Fruit fly (Drosophila melanogaster) whole organism, embryonic: ENCODE data around the gene Nsf2.
A peak's percentile ranks its signal among the peaks of the same experiment; 100 is the strongest.

ENCODE experiments used
- CG14965 ChIP-seq: fragments of 200-800 bp; sonication (Bioruptor generic); optimal IDR thresholded peaks from 2 replicates; lab custom pipeline; 2016; ENCODE audit warnings: missing biosample characterization, missing genetic modification characterization, borderline replicate concordance
- CG1529 ChIP-seq: fragments of 200-800 bp; sonication (Bioruptor generic); optimal IDR thresholded peaks from 3 replicates; lab custom pipeline; 2018; ENCODE audit warnings: missing biosample characterization, missing genetic modification characterization
- CG15479 ChIP-seq: fragments of 200-800 bp; sonication (Bioruptor generic); optimal IDR thresholded peaks from 3 replicates; lab custom pipeline; 2019; ENCODE audit warnings: missing biosample characterization, mild to moderate bottlenecking, missing genetic modification characterization, moderate library complexity
- CG15601 ChIP-seq: fragments of 200-800 bp; sonication (Bioruptor generic); optimal IDR thresholded peaks from 3 replicates; lab custom pipeline; 2019; ENCODE audit warnings: missing biosample characterization, mild to moderate bottlenecking, missing genetic modification characterization, moderate library complexity
- CG16815 ChIP-seq: fragments of 200-800 bp; sonication (Bioruptor generic); optimal IDR thresholded peaks from 3 replicates; lab custom pipeline; 2017; ENCODE audit warnings: missing biosample characterization, mild to moderate bottlenecking, missing genetic modification characterization
- CG2199 ChIP-seq: fragments of 200-800 bp; sonication (Bioruptor generic); IDR thresholded peaks from 3 replicates; pipeline ENCODE4 v1.3.6; 2022; ENCODE audit warnings: missing biosample characterization, missing genetic modification characterization
- CG30020 ChIP-seq: fragments of 200-800 bp; optimal IDR thresholded peaks from 2 replicates; lab custom pipeline; 2019; ENCODE audit warnings: missing biosample characterization, mild to moderate bottlenecking, missing genetic modification characterization, moderate library complexity
- CG3407 ChIP-seq: fragments of 200-800 bp; sonication (Bioruptor generic); optimal IDR thresholded peaks from 2 replicates; lab custom pipeline; 2018; ENCODE audit warnings: missing biosample characterization, mild to moderate bottlenecking, missing genetic modification characterization
- CG4424 ChIP-seq: fragments of 200-800 bp; sonication (Bioruptor generic); optimal IDR thresholded peaks from 3 replicates; lab custom pipeline; 2016; ENCODE audit warnings: missing biosample characterization, missing genetic modification characterization
- CG5180 ChIP-seq: fragments of 200-800 bp; sonication (Bioruptor generic); optimal IDR thresholded peaks from 3 replicates; lab custom pipeline; 2017; ENCODE audit warnings: missing biosample characterization, missing genetic modification characterization, mild to moderate bottlenecking, moderate library complexity, missing genetic modification reagents
- CG9609 ChIP-seq: fragments of 200-800 bp; sonication (Bioruptor generic); optimal IDR thresholded peaks from 3 replicates; lab custom pipeline; 2016; ENCODE audit warnings: missing biosample characterization, missing genetic modification characterization
- D19A ChIP-seq: fragments of 200-800 bp; optimal IDR thresholded peaks from 3 replicates; lab custom pipeline; 2019; ENCODE audit warnings: missing biosample characterization, mild to moderate bottlenecking, missing genetic modification characterization, moderate library complexity
- Deaf1 ChIP-seq: fragments of 200-800 bp; optimal IDR thresholded peaks from 3 replicates; lab custom pipeline; 2019; ENCODE audit warnings: missing biosample characterization, mild to moderate bottlenecking, missing genetic modification characterization, moderate library complexity
- Eip74EF ChIP-seq, 2 experiments: fragments of 200-800 bp in 1 of 2; fragments of >200 bp in 1 of 2; sonication (Bioruptor generic) in 1 of 2; optimal IDR thresholded peaks; 2 replicates each; lab custom pipeline; 2017 to 2019; ENCODE audit warnings: missing biosample characterization in 2 of 2, missing genetic modification characterization in 2 of 2, mild to moderate bottlenecking in 1 of 2, moderate library complexity in 1 of 2
- Gug ChIP-seq: fragments of 200-800 bp; sonication (Bioruptor generic); IDR thresholded peaks from 4 replicates; pipeline ENCODE4 v1.3.6; 2022; ENCODE audit warnings: missing biosample characterization, missing genetic modification characterization
- H15 ChIP-seq: fragments of 200-800 bp; sonication (Bioruptor generic); IDR thresholded peaks from 3 replicates; pipeline ENCODE4 v1.3.6; 2022; ENCODE audit warnings: missing biosample characterization, missing genetic modification characterization
- Hmx ChIP-seq: fragments of 200-800 bp; sonication (Bioruptor generic); optimal IDR thresholded peaks from 2 replicates; lab custom pipeline; 2016; ENCODE audit warnings: missing biosample characterization, missing genetic modification characterization
- Kr ChIP-seq: fragments of 200-800 bp; sonication (Bioruptor generic); optimal IDR thresholded peaks from 2 replicates; lab custom pipeline; 2017; ENCODE audit warnings: missing biosample characterization, mild to moderate bottlenecking, missing genetic modification characterization
- Max ChIP-seq: fragments of 200-800 bp; sonication (Bioruptor generic); optimal IDR thresholded peaks from 2 replicates; lab custom pipeline; 2016; ENCODE audit warnings: missing biosample characterization, mild to moderate bottlenecking, missing genetic modification characterization
- Med ChIP-seq: fragments of 200-800 bp; sonication (Bioruptor generic); peaks from one replicate; lab custom pipeline; 2016; ENCODE audit warnings: missing biosample characterization, missing genetic modification characterization, mild to moderate bottlenecking, inconsistent platforms, moderate library complexity
- NfI ChIP-seq: fragments of 200-800 bp; sonication (Bioruptor generic); optimal IDR thresholded peaks from 3 replicates; lab custom pipeline; 2018; ENCODE audit warnings: missing biosample characterization, mild to moderate bottlenecking, missing genetic modification characterization, moderate library complexity
- ab ChIP-seq: fragments of 200-800 bp; sonication (Bioruptor generic); optimal IDR thresholded peaks from 2 replicates; lab custom pipeline; 2016; ENCODE audit warnings: missing biosample characterization, missing genetic modification characterization
- ap ChIP-seq: fragments of 200-800 bp; sonication (Bioruptor generic); IDR thresholded peaks from 2 replicates; pipeline ENCODE4 v1.3.6; 2022; ENCODE audit warnings: missing biosample characterization, missing genetic modification characterization
- cad ChIP-seq: fragments of >200 bp; optimal IDR thresholded peaks from 2 replicates; lab custom pipeline; 2017; ENCODE audit warnings: missing biosample characterization, missing genetic modification characterization
- cato ChIP-seq: fragments of 200-800 bp; sonication (Bioruptor generic); optimal IDR thresholded peaks from 2 replicates; lab custom pipeline; 2016; ENCODE audit warnings: missing biosample characterization, missing genetic modification characterization, borderline replicate concordance
- caup ChIP-seq: fragments of 200-800 bp; sonication (Bioruptor generic); optimal IDR thresholded peaks from 3 replicates; lab custom pipeline; 2017; ENCODE audit warnings: missing biosample characterization, mild to moderate bottlenecking, missing genetic modification characterization, moderate library complexity; ENCODE audit not compliant: severe bottlenecking
- chn ChIP-seq: fragments of 200-800 bp; sonication (Bioruptor generic); optimal IDR thresholded peaks from 2 replicates; lab custom pipeline; 2016; ENCODE audit warnings: missing biosample characterization, missing genetic modification characterization
- crol ChIP-seq: fragments of 200-800 bp; sonication (Bioruptor generic); IDR thresholded peaks from 2 replicates; pipeline ENCODE4 v1.3.6; 2022; ENCODE audit warnings: missing biosample characterization, missing genetic modification characterization
- dysf ChIP-seq: fragments of 200-800 bp; sonication (Bioruptor generic); IDR thresholded peaks from 3 replicates; pipeline ENCODE4 v1.3.6; 2022; ENCODE audit warnings: missing biosample characterization, missing genetic modification characterization
- kni ChIP-seq: fragments of 200-800 bp; sonication (Bioruptor generic); optimal IDR thresholded peaks from 3 replicates; lab custom pipeline; 2017; ENCODE audit warnings: mild to moderate bottlenecking, missing biosample characterization, missing genetic modification reagents, missing genetic modification characterization
- nmo ChIP-seq: fragments of 200-800 bp; sonication (Bioruptor generic); optimal IDR thresholded peaks from 2 replicates; lab custom pipeline; 2018; ENCODE audit warnings: missing biosample characterization, mild to moderate bottlenecking, missing genetic modification characterization, moderate library complexity
- pita ChIP-seq: fragments of 200-800 bp; sonication (Bioruptor generic); optimal IDR thresholded peaks from 2 replicates; lab custom pipeline; 2017; ENCODE audit warnings: missing biosample characterization, mild to moderate bottlenecking, missing genetic modification characterization
- prd ChIP-seq, 3 experiments: fragments of >200 bp in 2 of 3; fragments of 200-800 bp in 1 of 3; sonication (Bioruptor generic) in 1 of 3; optimal IDR thresholded peaks in 2 of 3; IDR thresholded peaks in 1 of 3; 2 replicates in 2 of 3; 3 replicates in 1 of 3; pipeline versions ENCODE4 v1.3.6 to Lab custom; 2017 to 2022; ENCODE audit warnings: missing biosample characterization in 1 of 3, missing genetic modification characterization in 1 of 3
- run ChIP-seq: fragments of 200-800 bp; sonication (Bioruptor generic); optimal IDR thresholded peaks from 3 replicates; lab custom pipeline; 2018; ENCODE audit warnings: missing biosample characterization, mild to moderate bottlenecking, missing genetic modification characterization
- tll ChIP-seq, 2 experiments: fragments of 200-800 bp in 1 of 2; fragments of >200 bp in 1 of 2; sonication (Bioruptor generic) in 1 of 2; optimal IDR thresholded peaks; 2 replicates each; lab custom pipeline; 2017 to 2019; ENCODE audit warnings: missing biosample characterization in 2 of 2, missing genetic modification characterization in 2 of 2, mild to moderate bottlenecking in 1 of 2, moderate library complexity in 1 of 2
- twi ChIP-seq: fragments of 200-800 bp; optimal IDR thresholded peaks from 2 replicates; lab custom pipeline; 2019; ENCODE audit warnings: missing biosample characterization, mild to moderate bottlenecking, missing genetic modification characterization, moderate library complexity
- vvl ChIP-seq: fragments of 200-800 bp; sonication (Bioruptor generic); IDR thresholded peaks from 2 replicates; pipeline ENCODE4 v1.3.6; 2022; ENCODE audit warnings: missing biosample characterization, missing genetic modification characterization
- zen ChIP-seq: fragments of 200-800 bp; sonication (Bioruptor generic); optimal IDR thresholded peaks from 3 replicates; lab custom pipeline; 2018; ENCODE audit warnings: missing biosample characterization, mild to moderate bottlenecking, missing genetic modification characterization, moderate library complexity

Gene Nsf2

DNA sequence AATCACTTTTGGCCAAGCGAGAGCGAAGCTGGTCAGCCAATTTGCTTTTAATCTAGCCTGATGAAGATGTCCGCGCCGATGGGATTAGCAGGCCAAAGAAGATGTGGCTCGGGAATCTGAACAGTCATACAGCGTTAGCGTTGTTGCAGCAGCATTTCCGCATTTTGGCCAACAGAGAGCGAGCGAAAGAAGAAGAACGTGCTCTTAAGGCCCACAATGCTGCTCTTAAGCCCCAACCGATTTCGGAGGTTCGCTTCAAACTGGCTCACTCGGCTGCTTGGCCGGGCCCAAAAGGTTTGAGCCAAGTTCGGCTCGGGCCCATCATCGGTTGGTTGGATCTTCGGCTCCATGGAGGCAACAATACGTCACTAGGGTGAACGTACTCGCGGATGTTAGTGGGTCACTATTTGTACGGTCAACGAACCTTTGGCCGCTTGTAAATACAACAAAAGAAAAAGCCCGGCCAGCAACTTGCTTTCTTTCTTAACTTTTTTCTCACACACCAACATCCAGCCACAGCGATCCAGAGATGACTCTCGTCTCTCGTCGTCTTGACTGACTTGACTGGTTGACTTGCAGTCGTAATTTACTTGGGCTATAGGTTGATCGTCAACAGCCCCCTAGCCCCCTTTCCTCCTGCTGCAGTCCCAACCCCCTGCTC lies 48.0 kb downstream of the Nsf2 start (continued):
- TF ChIP-seq caup (GFP tag; lab: Kevin White, UChicago) (no peak), CG3407 (no peak), run (tag; lab: Kevin White, UChicago) (no peak), ab (GFP tag; lab: Kevin White, UChicago) (no peak), Deaf1 (tag; lab: Kevin White, UChicago) (peak; percentile 72), CG30020 (no peak), CG14965 (GFP tag; lab: Kevin White, UChicago) (no peak), Hmx (no peak), CG5180 (peak; percentile 97), H15 (GFP tag; lab: Robert Waterston, UW) (no peak), vvl (GFP tag; lab: Robert Waterston, UW) (no peak), pita (GFP tag; lab: Kevin White, UChicago) (no peak), Eip74EF (GFP tag; optimal IDR thresholded peaks at IDR 0.05; lab: Kevin White, UChicago) (peak in 1 of 2 experiments; percentile 69), dysf (GFP tag; lab: Robert Waterston, UW) (no peak), crol (GFP tag; lab: Robert Waterston, UW) (peak; percentile 72; the same call in 1 of the 2 replicates), Med (GFP tag; lab: Kevin White, UChicago) (peak; percentile 63), CG4424 (no peak), nmo (no peak), Max (GFP tag; lab: Kevin White, UChicago) (no peak), kni (GFP tag; lab: Kevin White, UChicago) (peak; percentile 39), D19A (no peak), CG1529 (GFP tag; lab: Kevin White, UChicago) (no peak), CG9609 (GFP tag; lab: Kevin White, UChicago) (no peak)

DNA sequence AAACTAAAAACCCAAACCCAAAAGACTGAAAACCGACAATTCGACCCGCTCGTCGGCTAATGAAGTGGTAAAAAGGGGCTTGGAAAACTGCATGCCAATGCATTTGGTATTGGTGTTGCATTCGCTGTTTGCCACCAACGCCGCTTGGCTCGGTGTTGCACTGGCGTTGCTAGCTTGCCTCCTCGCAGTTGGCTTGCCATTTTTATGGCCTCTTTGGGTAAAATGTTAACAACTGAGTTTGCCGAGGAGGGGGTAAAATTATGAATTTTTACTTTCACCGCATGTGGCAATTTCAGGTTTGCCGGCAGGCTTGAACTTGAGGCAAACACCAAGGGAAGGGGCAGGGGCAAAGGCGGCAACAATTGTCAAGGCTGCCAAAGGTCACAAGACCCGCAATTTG lies 49.1 kb downstream of the Nsf2 start:
- peak in 1 of 2 experiments; percentile 35 for TF ChIP-seq tll (GFP tag; optimal IDR thresholded peaks at IDR 0.05; lab: Kevin White, UChicago)
- TF ChIP-seq twi (tag; lab: Kevin White, UChicago): peak; percentile 19
- peak; percentile 71 for TF ChIP-seq CG15479 (GFP tag; lab: Kevin White, UChicago)
- no peak for TF ChIP-seq CG16815
- TF ChIP-seq ap (GFP tag; lab: Robert Waterston, UW): no peak
- no peak for TF ChIP-seq chn
- no peak for TF ChIP-seq NfI
- no peak for TF ChIP-seq prd (optimal IDR thresholded peaks at IDR 0.05; lab: Kevin White, UChicago)
- TF ChIP-seq prd (GFP tag; IDR thresholded peaks at IDR 0.05; lab: Robert Waterston, UW): 0 out of 3 replicates have a peak, but pooled peaks have one; percentile 27
- TF ChIP-seq Gug (GFP tag; lab: Robert Waterston, UW): no peak
- peak; percentile 14 for TF ChIP-seq Kr
- TF ChIP-seq CG15601 (tag; lab: Kevin White, UChicago): no peak
- TF ChIP-seq CG2199: no peak
- no peak for TF ChIP-seq cato (GFP tag; lab: Kevin White, UChicago)
- peak; percentile 68 for TF ChIP-seq zen (tag; lab: Kevin White, UChicago)
- TF ChIP-seq cad: peak; percentile 84
